Fruit fly (Drosophila melanogaster) whole organism, prepupa: Measurements from ENCODE around the gene CG4982.

ENCODE experiments used
- Blimp-1 ChIP-seq: fragments of 200-800 bp; sonication (Bioruptor generic); optimal IDR thresholded peaks from 3 replicates; lab custom pipeline; 2017; ENCODE audit warnings: missing biosample characterization, missing genetic modification characterization, mild to moderate bottlenecking, moderate library complexity, missing genetic modification reagents
- CG10669 ChIP-seq: fragments of 200-800 bp; sonication (Bioruptor generic); optimal IDR thresholded peaks from 3 replicates; lab custom pipeline; 2018; ENCODE audit warnings: missing biosample characterization, mild to moderate bottlenecking, missing genetic modification characterization, moderate library complexity
- CG15336 ChIP-seq: fragments of 200-800 bp; sonication (Bioruptor generic); IDR thresholded peaks from 2 replicates; pipeline ENCODE4 v1.3.6; 2022; ENCODE audit warnings: missing biosample characterization, missing genetic modification characterization
- CG1621 ChIP-seq: fragments of 200-800 bp; sonication (Bioruptor generic); optimal IDR thresholded peaks from 3 replicates; lab custom pipeline; 2018; ENCODE audit warnings: missing biosample characterization, mild to moderate bottlenecking, missing genetic modification characterization
- CG16779 ChIP-seq: fragments of 200-800 bp; sonication (Bioruptor generic); optimal IDR thresholded peaks from 3 replicates; lab custom pipeline; 2017; ENCODE audit warnings: missing biosample characterization, mild to moderate bottlenecking, missing genetic modification characterization
- CG31627 ChIP-seq: fragments of 200-800 bp; sonication (Bioruptor generic); optimal IDR thresholded peaks from 3 replicates; lab custom pipeline; 2016; ENCODE audit warnings: missing biosample characterization, missing genetic modification characterization
- CG34406 ChIP-seq: fragments of 200-800 bp; sonication (Bioruptor generic); optimal IDR thresholded peaks from 3 replicates; lab custom pipeline; 2016; ENCODE audit warnings: missing biosample characterization, missing genetic modification characterization
- CG4318 ChIP-seq: fragments of 200-800 bp; sonication (Bioruptor generic); optimal IDR thresholded peaks from 3 replicates; lab custom pipeline; 2017; ENCODE audit warnings: missing biosample characterization, mild to moderate bottlenecking, missing genetic modification characterization
- CG6163 ChIP-seq: fragments of 200-800 bp; sonication (Bioruptor generic); IDR thresholded peaks from 3 replicates; pipeline ENCODE4 v1.3.6; 2022; ENCODE audit warnings: missing biosample characterization, missing genetic modification characterization
- CG6792 ChIP-seq: fragments of 200-800 bp; sonication (Bioruptor generic); optimal IDR thresholded peaks from 3 replicates; lab custom pipeline; 2016; ENCODE audit warnings: missing biosample characterization, missing genetic modification characterization
- CG6808 ChIP-seq: fragments of 200-800 bp; sonication (Bioruptor generic); optimal IDR thresholded peaks from 3 replicates; lab custom pipeline; 2017; ENCODE audit warnings: missing biosample characterization, missing genetic modification characterization, mild to moderate bottlenecking, moderate library complexity, missing genetic modification reagents
- CG6854 ChIP-seq: fragments of 200-800 bp; sonication (Bioruptor generic); optimal IDR thresholded peaks from 2 replicates; lab custom pipeline; 2017; ENCODE audit warnings: missing biosample characterization, mild to moderate bottlenecking, missing genetic modification characterization
- CG8119 ChIP-seq: fragments of 200-800 bp; sonication (Bioruptor generic); IDR thresholded peaks from 3 replicates; pipeline ENCODE4 v1.3.6; 2022; ENCODE audit warnings: missing biosample characterization, missing genetic modification characterization
- Eip75B ChIP-seq: fragments of 200-800 bp; sonication (Bioruptor generic); optimal IDR thresholded peaks from 3 replicates; lab custom pipeline; 2016; ENCODE audit warnings: missing biosample characterization, missing genetic modification characterization
- Eip93F ChIP-seq: fragments of 200-800 bp; sonication (Bioruptor generic); optimal IDR thresholded peaks from 2 replicates; lab custom pipeline; 2016; ENCODE audit warnings: missing biosample characterization, mild to moderate bottlenecking, missing genetic modification characterization
- Gug ChIP-seq: fragments of 200-800 bp; sonication (Bioruptor generic); IDR thresholded peaks from 2 replicates; pipeline ENCODE4 v1.3.6; 2022; ENCODE audit warnings: missing biosample characterization, missing genetic modification characterization
- Hr38 ChIP-seq: sonication (Bioruptor generic); optimal IDR thresholded peaks from 2 replicates; lab custom pipeline; 2016; ENCODE audit warnings: missing biosample characterization, missing genetic modification characterization
- Hr39 ChIP-seq: fragments of 200-800 bp; sonication (Bioruptor generic); optimal IDR thresholded peaks from 2 replicates; lab custom pipeline; 2016; ENCODE audit warnings: missing biosample characterization, missing genetic modification characterization
- Hr4 ChIP-seq: fragments of 200-800 bp; sonication (Bioruptor generic); optimal IDR thresholded peaks from 3 replicates; lab custom pipeline; 2016; ENCODE audit warnings: missing biosample characterization, missing genetic modification characterization
- Met ChIP-seq: fragments of 200-800 bp; sonication (Bioruptor generic); optimal IDR thresholded peaks from 3 replicates; lab custom pipeline; 2016; ENCODE audit warnings: missing biosample characterization, missing genetic modification characterization
- OdsH ChIP-seq: fragments of 200-800 bp; sonication (Bioruptor generic); optimal IDR thresholded peaks from 3 replicates; lab custom pipeline; 2016; ENCODE audit warnings: missing biosample characterization, missing genetic modification characterization
- Sox102F ChIP-seq: fragments of 200-800 bp; sonication (Bioruptor generic); optimal IDR thresholded peaks from 2 replicates; lab custom pipeline; 2016; ENCODE audit warnings: missing biosample characterization, mild to moderate bottlenecking, missing genetic modification characterization
- acj6 ChIP-seq: fragments of 200-800 bp; sonication (Bioruptor generic); optimal IDR thresholded peaks from 3 replicates; lab custom pipeline; 2016; ENCODE audit warnings: missing biosample characterization, missing genetic modification characterization
- cyc ChIP-seq: fragments of 200-800 bp; sonication (Bioruptor generic); optimal IDR thresholded peaks from 3 replicates; lab custom pipeline; 2016; ENCODE audit warnings: missing biosample characterization, missing genetic modification characterization
- eg ChIP-seq: fragments of 200-800 bp; sonication (Bioruptor generic); IDR thresholded peaks from 3 replicates; pipeline ENCODE4 v1.3.6; 2022; ENCODE audit warnings: missing biosample characterization, missing genetic modification characterization
- esn ChIP-seq: fragments of 200-800 bp; sonication (Bioruptor generic); optimal IDR thresholded peaks from 2 replicates; lab custom pipeline; 2016; ENCODE audit warnings: missing biosample characterization, mild to moderate bottlenecking, missing genetic modification characterization, moderate library complexity
- fd59A ChIP-seq: fragments of 200-800 bp; sonication (Bioruptor generic); optimal IDR thresholded peaks from 2 replicates; lab custom pipeline; 2017; ENCODE audit warnings: missing biosample characterization, mild to moderate bottlenecking, missing genetic modification characterization, missing genetic modification reagents
- fd85E ChIP-seq: fragments of 200-800 bp; sonication (Bioruptor generic); optimal IDR thresholded peaks from 3 replicates; lab custom pipeline; 2016; ENCODE audit warnings: missing biosample characterization, missing genetic modification characterization
- fkh ChIP-seq: fragments of 200-800 bp; sonication (Bioruptor generic); optimal IDR thresholded peaks from 3 replicates; lab custom pipeline; 2017; ENCODE audit warnings: missing biosample characterization, mild to moderate bottlenecking, missing genetic modification characterization, moderate library complexity
- lz ChIP-seq: fragments of 200-800 bp; sonication (Bioruptor generic); optimal IDR thresholded peaks from 3 replicates; lab custom pipeline; 2016; ENCODE audit warnings: missing biosample characterization, missing genetic modification characterization
- spab ChIP-seq: fragments of 200-800 bp; sonication (Bioruptor generic); optimal IDR thresholded peaks from 2 replicates; lab custom pipeline; 2017; ENCODE audit warnings: missing biosample characterization, mild to moderate bottlenecking, missing genetic modification characterization, missing genetic modification reagents
- ss ChIP-seq, 2 experiments: fragments of 200-800 bp; sonication (Bioruptor generic); optimal IDR thresholded peaks; 2 replicates in 1 of 2; 3 replicates in 1 of 2; lab custom pipeline; 2017 to 2018; ENCODE audit warnings: mild to moderate bottlenecking in 2 of 2, missing biosample characterization in 2 of 2, missing genetic modification characterization in 2 of 2, moderate library complexity in 1 of 2
- svp ChIP-seq: fragments of 200-800 bp; sonication (Bioruptor generic); peaks from one replicate; lab custom pipeline; 2016; ENCODE audit warnings: missing biosample characterization, missing genetic modification characterization
- topi ChIP-seq: fragments of 200-800 bp; sonication (Bioruptor generic); optimal IDR thresholded peaks from 3 replicates; lab custom pipeline; 2016; ENCODE audit warnings: missing biosample characterization, missing genetic modification characterization
- vri ChIP-seq: fragments of 200-800 bp; sonication (Bioruptor generic); optimal IDR thresholded peaks from 3 replicates; lab custom pipeline; 2016; ENCODE audit warnings: missing biosample characterization, mild to moderate bottlenecking, missing genetic modification characterization

The CG4982 gene

DNA sequence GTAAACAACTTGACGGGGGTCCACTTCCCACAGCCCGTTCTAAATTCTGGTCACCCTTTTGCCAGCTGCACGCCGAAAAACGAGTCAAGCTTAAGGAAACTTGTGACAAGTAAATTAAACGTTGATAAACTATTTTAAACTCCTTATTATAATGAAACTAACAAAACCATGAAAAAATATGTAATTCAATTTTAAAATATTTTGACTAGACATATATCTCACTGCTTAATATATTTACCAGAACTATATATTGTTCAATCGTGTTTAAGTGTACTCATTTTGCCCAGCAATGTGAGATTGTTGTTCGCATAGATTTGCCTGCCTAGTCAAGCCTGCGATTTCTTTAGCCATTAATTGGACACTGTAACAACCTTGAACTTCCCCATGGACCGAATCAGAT lies 41.7 kb upstream of the CG4982 start, which contains the start of gene CG13053 (continued):
- TF ChIP-seq Hr38 (no peak), ss (GFP tag; optimal IDR thresholded peaks at IDR 0.05; lab: Kevin White, UChicago) (peak; percentile 50 to 73), Gug (GFP tag; lab: Robert Waterston, UW) (no peak), eg (GFP tag; lab: Robert Waterston, UW) (no peak), CG10669 (GFP tag; lab: Kevin White, UChicago) (peak; percentile 67), vri (no peak), CG16779 (peak; percentile 10), svp (GFP tag; lab: Kevin White, UChicago) (no peak), CG4318 (no peak), CG15336 (GFP tag; lab: Robert Waterston, UW) (no peak), Eip93F (GFP tag; lab: Kevin White, UChicago) (no peak), esn (no peak)

DNA sequence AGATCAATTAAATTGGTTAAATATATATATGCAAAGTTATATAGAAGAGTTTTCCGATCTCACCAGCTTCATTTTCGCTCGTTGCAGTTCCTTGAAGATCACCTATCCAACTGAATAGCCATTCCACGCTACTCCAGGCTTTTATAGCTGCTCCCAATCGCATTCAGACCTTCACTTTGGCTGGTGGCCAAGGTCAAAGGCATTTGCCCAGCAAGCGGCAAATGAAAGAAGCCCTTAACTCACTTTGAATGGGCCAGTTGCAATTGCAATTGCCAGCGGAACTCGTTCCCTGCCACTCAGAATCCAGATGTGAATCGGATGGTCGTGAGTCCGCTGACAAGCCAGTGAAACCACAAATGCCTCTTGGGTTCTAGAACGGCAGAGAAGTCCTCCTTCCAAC lies 39.7 kb upstream of the CG4982 start, which contains the start of gene CG34247:
CG34247 (minus strand) TSS at position 101 of the 400 bp plus-strand sequence.
- TF ChIP-seq Met (GFP tag; lab: Kevin White, UChicago), result no peak
- TF ChIP-seq Gug (GFP tag; lab: Robert Waterston, UW), result no peak
- TF ChIP-seq Eip93F (GFP tag; lab: Kevin White, UChicago), result no peak
- TF ChIP-seq CG15336 (GFP tag; lab: Robert Waterston, UW), result no peak
- TF ChIP-seq CG31627, result no peak
- TF ChIP-seq CG6792 (GFP tag; lab: Kevin White, UChicago), result no peak
- TF ChIP-seq Hr39 (GFP tag; lab: Kevin White, UChicago), result no peak

DNA sequence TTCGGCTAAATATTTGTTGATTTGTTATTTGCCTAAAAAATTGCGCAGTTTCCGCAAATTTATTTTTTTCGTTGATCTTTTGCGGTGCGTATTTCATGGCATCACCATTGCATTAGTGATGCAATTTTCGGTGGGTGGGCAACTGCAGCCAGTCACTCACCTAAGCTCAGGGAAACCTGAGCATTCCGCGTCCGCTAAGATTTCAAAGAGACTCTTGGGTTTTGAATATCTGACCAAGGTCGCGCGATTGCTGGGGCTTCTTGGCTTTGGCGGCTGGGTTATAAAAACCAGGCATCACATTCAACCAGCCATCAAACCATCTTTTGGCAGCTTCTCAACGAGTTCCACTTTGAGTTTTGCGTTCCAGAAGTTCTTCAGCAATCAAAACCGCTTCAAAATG lies 38.8 kb upstream of the CG4982 start, which contains the start of gene CG13071:
CG13071 (plus strand) TSS at position 301 of the 400 bp plus-strand sequence.
- TF ChIP-seq Met (GFP tag; lab: Kevin White, UChicago) (no peak), Eip75B (GFP tag; lab: Kevin White, UChicago) (no peak), topi (GFP tag; lab: Kevin White, UChicago) (no peak), CG1621 (tag; lab: Kevin White, UChicago) (no peak), fkh (GFP tag; lab: Kevin White, UChicago) (no peak), CG6792 (GFP tag; lab: Kevin White, UChicago) (no peak)

DNA sequence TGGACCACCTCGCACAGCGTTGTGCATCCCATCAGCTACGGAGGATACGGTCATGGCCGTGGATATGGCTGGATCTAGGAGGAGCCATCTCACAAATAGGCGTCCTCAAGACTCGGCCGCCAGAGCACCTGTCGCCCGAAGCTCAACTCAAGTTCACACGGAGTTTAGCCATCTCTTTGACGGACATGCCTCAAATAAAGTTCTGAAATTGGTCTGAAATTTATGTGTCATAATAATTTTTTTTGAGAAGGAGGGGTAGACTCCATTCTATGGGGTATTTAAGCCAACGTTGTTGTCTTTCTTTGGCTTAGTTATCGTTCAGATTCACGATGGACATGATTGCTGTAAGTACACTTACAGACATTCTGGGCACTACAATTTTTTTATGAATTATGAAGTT lies 38.2 kb upstream of the CG4982 start, which contains the start of gene CG13070:
CG13070 (plus strand) TSS at position 301 of the 400 bp plus-strand sequence.
- TF ChIP-seq lz (GFP tag; lab: Kevin White, UChicago) (no peak), fd59A (GFP tag; lab: Kevin White, UChicago) (no peak), fd85E (GFP tag; lab: Kevin White, UChicago) (no peak), eg (GFP tag; lab: Robert Waterston, UW) (no peak), cyc (no peak), CG8119 (GFP tag; lab: Robert Waterston, UW) (no peak), Met (GFP tag; lab: Kevin White, UChicago) (no peak), CG16779 (no peak), CG6163 (GFP tag; lab: Robert Waterston, UW) (no peak), fkh (GFP tag; lab: Kevin White, UChicago) (no peak)

DNA sequence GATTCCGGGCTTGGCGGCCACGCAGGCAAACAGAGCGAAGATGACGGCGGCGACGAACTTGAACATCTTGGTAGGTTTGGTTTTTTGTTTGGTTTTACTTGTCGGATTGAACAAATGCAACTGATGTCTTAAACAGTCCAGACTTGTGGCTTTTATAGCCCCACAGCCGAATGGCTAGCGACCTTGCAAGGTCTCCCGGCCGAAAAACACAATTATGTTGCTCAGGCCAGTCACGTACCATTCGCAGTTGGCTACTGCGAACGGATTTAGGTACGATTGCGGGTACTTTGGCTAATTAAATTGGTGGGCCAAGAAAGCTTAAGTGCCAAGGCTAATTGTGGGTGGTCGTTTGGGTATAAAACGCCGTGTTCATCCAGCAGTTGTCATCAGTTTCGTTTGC lies 36.3 kb upstream of the CG4982 start, which contains the start of the genes CG13051 and CG13069:
CG13051 (minus strand) TSS at position 101 of the 400 bp plus-strand sequence.
CG13069 (plus strand) TSS at position 386 of the 400 bp plus-strand sequence.
- TF ChIP-seq Gug (GFP tag; lab: Robert Waterston, UW) (no peak), eg (GFP tag; lab: Robert Waterston, UW) (no peak), Eip75B (GFP tag; lab: Kevin White, UChicago) (no peak), CG6792 (GFP tag; lab: Kevin White, UChicago) (no peak), acj6 (GFP tag; lab: Kevin White, UChicago) (no peak), vri (no peak), CG6854 (GFP tag; lab: Kevin White, UChicago) (no peak), CG6163 (GFP tag; lab: Robert Waterston, UW) (no peak), CG15336 (GFP tag; lab: Robert Waterston, UW) (no peak), Sox102F (no peak), OdsH (no peak), CG6808 (GFP tag; lab: Kevin White, UChicago) (no peak), esn (no peak), Blimp-1 (GFP tag; lab: Kevin White, UChicago) (no peak), fd59A (GFP tag; lab: Kevin White, UChicago) (no peak), CG34406 (GFP tag; lab: Kevin White, UChicago) (no peak), svp (GFP tag; lab: Kevin White, UChicago) (no peak), cyc (no peak), spab (GFP tag; lab: Kevin White, UChicago) (no peak), Hr4 (GFP tag; lab: Kevin White, UChicago) (no peak)
